Fruit fly (Drosophila melanogaster): ENCODE measurements around the gene Nmdmc.
A peak's percentile ranks its signal among the peaks of the same experiment; 100 is the strongest.

Gene Nmdmc

DNA sequence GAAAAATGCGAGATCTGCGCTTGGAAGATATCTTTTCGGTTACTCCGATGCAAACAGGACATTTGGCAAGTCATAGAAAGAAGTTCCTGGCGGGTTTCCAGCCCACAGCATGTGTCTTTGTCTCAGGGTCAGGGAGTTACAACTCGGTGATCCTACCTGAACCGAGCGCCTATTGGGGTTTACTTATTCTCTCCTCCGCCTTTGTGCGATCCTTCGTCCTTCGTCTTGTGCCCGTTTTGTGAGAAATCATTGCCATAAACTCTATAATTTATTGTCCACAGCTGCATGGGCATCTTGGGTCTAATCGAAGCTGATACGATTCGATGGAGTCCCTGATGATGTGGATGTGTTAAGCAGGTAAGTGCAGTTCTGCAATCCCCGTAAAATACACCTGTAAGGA is 12.4 kb downstream of the Nmdmc start:
- TF ChIP-seq CG2199 (GFP tag; IDR thresholded peaks at IDR 0.05) (0 out of 3 replicates have a peak, but pooled peaks have one; percentile 14), tll (GFP tag; optimal IDR thresholded peaks at IDR 0.05) (peak in 1 of 2 experiments; percentile 27), CG12219 (GFP tag; optimal IDR thresholded peaks at IDR 0.05) (no peak), Hmx (GFP tag; optimal IDR thresholded peaks at IDR 0.05) (no peak), kni (GFP tag; optimal IDR thresholded peaks at IDR 0.05) (peak; percentile 2), pros (GFP tag; optimal IDR thresholded peaks at IDR 0.05) (peak; percentile 93), ac (GFP tag; optimal IDR thresholded peaks at IDR 0.05) (peak; percentile 50)

DNA sequence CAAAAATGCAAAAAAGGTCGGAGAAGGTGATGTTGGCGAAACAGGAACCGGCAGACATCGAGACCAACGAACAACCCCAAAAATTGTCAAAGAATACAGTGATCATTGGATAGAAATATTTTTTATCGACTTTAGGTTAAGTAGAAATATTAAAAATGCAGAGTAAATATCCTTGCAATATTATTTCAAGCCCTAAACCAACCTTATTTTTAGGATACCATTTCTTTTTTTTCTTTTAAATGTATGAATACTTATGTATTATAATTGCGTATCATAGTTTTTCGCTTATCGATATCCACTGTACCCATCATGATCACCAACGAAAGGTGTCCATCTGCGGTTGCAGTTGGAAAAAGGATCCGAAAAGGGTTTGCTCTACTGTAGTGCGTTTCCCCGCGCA is 15.1 kb downstream of the Nmdmc start:
- TF ChIP-seq eve (GFP tag; optimal IDR thresholded peaks at IDR 0.05) = no peak
- no peak for TF ChIP-seq CG4328 (GFP tag; optimal IDR thresholded peaks at IDR 0.05)
- TF ChIP-seq Dref (GFP tag; IDR thresholded peaks at IDR 0.05) = no peak
- TF ChIP-seq PHDP (tag; optimal IDR thresholded peaks at IDR 0.05) = no peak
- peak; percentile 42; the same call in 1 of the 3 replicates for TF ChIP-seq row (GFP tag; IDR thresholded peaks at IDR 0.05)
- TF ChIP-seq dmrt11E (tag; optimal IDR thresholded peaks at IDR 0.05) = peak; percentile 49
- TF ChIP-seq CG6689 (GFP tag; IDR thresholded peaks at IDR 0.05) = no peak
- TF ChIP-seq cato (GFP tag; optimal IDR thresholded peaks at IDR 0.05; ENCODE audit: borderline replicate concordance) = no peak
- TF ChIP-seq CG6272 (GFP tag; IDR thresholded peaks at IDR 0.05) = no peak
- peak; percentile 2 for TF ChIP-seq Kr (GFP tag; optimal IDR thresholded peaks at IDR 0.05)
- TF ChIP-seq Lpt (GFP tag; optimal IDR thresholded peaks at IDR 0.05) = no peak
- no peak for TF ChIP-seq schlank (tag; optimal IDR thresholded peaks at IDR 0.05)
- no peak for TF ChIP-seq sqz (GFP tag; optimal IDR thresholded peaks at IDR 0.05)
- peak; percentile 56 for TF ChIP-seq CG15696 (tag; optimal IDR thresholded peaks at IDR 0.05)
- TF ChIP-seq z (GFP tag; IDR thresholded peaks at IDR 0.05) = no peak
- peak; percentile 32 for TF ChIP-seq CG18262 (tag; optimal IDR thresholded peaks at IDR 0.05)
- peak; percentile 4 for TF ChIP-seq phol (tag; optimal IDR thresholded peaks at IDR 0.05)
- TF ChIP-seq Asciz (GFP tag; optimal IDR thresholded peaks at IDR 0.05) = no peak
- TF ChIP-seq CG10979 (tag; optimal IDR thresholded peaks at IDR 0.05) = peak; percentile 27
- TF ChIP-seq CG14710 (tag; optimal IDR thresholded peaks at IDR 0.05) = peak; percentile 15
- TF ChIP-seq gem (tag; optimal IDR thresholded peaks at IDR 0.05) = peak; percentile 27
- TF ChIP-seq crol (GFP tag; IDR thresholded peaks at IDR 0.05) = peak; percentile 41; the same call in 1 of the 2 replicates
- peak; percentile 29; the same call in 1 of the 2 replicates for TF ChIP-seq Xrp1 (GFP tag; IDR thresholded peaks at IDR 0.05)
- TF ChIP-seq prd (optimal IDR thresholded peaks at IDR 0.05) = no peak
- peak; percentile 32; the same call in 1 of the 3 replicates for TF ChIP-seq prd (GFP tag; IDR thresholded peaks at IDR 0.05)
- TF ChIP-seq CG9727 (GFP tag; optimal IDR thresholded peaks at IDR 0.05) = peak; percentile 13
- no peak for TF ChIP-seq cg (GFP tag; optimal IDR thresholded peaks at IDR 0.05)
- TF ChIP-seq lola (GFP tag; optimal IDR thresholded peaks at IDR 0.05) = peak in 1 of 3 experiments; percentile 35
- TF ChIP-seq sens (GFP tag) = peak; percentile 25
- TF ChIP-seq CG3838 (GFP tag; optimal IDR thresholded peaks at IDR 0.05) = no peak
- peak; percentile 18 for TF ChIP-seq CG2712 (tag; optimal IDR thresholded peaks at IDR 0.05)
- no peak for TF ChIP-seq CG17612 (GFP tag; IDR thresholded peaks at IDR 0.05)
- TF ChIP-seq hkb (optimal IDR thresholded peaks at IDR 0.05) = no peak
- TF ChIP-seq hkb (GFP tag; IDR thresholded peaks at IDR 0.05) = 0 out of 2 replicates have a peak, but pooled peaks have one; percentile 16
- TF ChIP-seq Sry-β (GFP tag; optimal IDR thresholded peaks at IDR 0.05) = no peak
- peak; percentile 2 for TF ChIP-seq CG33557 (GFP tag; optimal IDR thresholded peaks at IDR 0.05)
- no peak for TF ChIP-seq CG3281 (GFP tag; optimal IDR thresholded peaks at IDR 0.05)
- no peak for TF ChIP-seq CG32532 (GFP tag; IDR thresholded peaks at IDR 0.05)
- TF ChIP-seq CG10267 (tag; optimal IDR thresholded peaks at IDR 0.05) = peak; percentile 13
- TF ChIP-seq CG4820 (GFP tag; optimal IDR thresholded peaks at IDR 0.05) = no peak
- TF ChIP-seq lilli (GFP tag; optimal IDR thresholded peaks at IDR 0.05) = no peak
- peak; percentile 90 for TF ChIP-seq grau (tag; optimal IDR thresholded peaks at IDR 0.05)
- peak; percentile 16 for TF ChIP-seq CG8924 (tag; optimal IDR thresholded peaks at IDR 0.05)

All from whole organism, embryonic.